Worm (Caenorhabditis elegans): ENCODE results near the gene K11C4.1.

Gene K11C4.1

DNA sequence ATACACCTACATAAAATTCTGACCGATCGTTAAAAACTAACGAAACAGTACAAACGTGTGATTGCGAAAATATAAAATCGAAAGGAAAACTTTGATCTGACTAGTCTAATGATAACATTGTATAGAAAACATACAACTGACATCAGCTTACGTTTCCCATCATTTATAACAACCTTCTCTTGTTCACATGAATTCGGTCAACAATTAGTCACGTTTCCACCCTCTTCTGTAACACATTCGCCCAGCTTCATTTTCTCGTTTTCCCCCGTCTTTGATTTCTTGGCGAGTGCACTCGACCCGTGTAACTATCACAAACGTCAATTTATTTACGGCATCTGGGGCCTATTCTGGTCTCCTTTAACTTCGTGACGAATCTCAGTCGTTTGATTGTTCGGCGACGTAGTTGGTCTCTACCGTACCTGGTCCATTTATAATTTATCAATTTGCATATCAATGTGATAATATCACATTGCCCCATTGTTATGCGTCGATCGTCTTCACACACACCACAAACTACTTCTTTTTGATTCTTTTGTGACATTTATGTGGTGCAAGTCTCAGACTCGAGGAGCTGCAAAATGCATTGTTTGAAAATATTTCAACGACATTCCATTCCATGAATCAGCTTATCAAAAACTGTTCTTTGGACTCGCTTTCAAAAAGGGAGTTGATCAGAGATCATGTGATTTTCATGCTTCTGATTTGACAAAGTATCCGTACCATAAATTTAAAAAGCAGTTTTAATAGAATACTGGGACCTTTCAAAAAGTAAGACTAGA is 4.2 kb downstream of the K11C4.1 start:
- TF ChIP-seq unc-62 (GFP tag; optimal IDR thresholded peaks at IDR 0.05): no peak

DNA sequence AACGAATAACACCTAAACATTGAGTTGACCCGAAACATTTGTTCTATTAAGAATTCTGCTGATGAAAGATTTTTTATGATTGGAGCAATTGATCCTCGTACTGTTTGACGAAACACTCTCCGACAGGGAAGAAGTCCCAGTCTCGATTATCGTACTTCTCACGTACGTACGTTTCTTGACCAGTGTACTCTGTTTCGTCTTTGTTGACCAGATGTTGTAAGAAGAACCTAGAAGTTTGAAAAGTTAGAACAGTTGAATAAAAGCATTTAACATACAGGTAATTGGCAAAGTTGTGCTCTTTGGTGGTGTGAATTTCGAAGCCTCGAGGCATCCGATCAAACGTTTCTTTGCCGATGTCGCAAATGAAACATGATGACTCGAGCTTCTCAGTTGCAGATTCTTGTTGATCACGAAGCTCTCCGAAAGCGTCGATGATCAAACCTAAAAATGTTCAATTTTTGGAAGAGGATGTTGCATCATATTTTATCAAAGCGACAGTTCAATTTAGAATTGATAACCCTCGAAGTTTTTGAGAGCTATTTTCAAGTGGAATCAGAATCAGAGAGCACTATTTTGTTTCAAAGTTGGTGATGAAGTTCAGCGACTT is 5.2 kb downstream of the K11C4.1 start:
- TF ChIP-seq unc-62 (GFP tag; optimal IDR thresholded peaks at IDR 0.05): no peak

DNA sequence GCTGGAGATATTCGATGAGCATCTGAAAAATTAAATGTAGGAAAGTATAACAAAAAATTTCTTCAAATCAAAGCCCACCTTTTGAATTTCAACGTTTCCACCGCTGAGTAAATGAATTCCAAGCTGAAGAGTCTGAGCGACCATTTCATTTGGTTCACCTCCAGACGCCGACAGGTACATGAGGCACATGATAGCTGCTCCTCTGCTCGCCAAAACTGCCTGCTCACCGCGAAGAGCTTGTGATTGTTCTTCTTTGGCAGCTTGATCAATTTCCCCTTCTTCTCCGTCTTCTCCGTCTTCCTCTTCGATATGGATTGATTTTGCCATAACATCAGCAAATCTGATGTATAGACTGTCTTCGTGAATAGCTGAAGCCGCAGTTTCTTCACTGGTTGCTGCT is 9.6 kb downstream of the K11C4.1 start:
- no peak for TF ChIP-seq unc-62 (GFP tag; optimal IDR thresholded peaks at IDR 0.05)

ce11 chrV:6917280-6917679 is 20.5 kb downstream of the K11C4.1 start:
- no peak for TF ChIP-seq unc-62 (GFP tag; optimal IDR thresholded peaks at IDR 0.05)

DNA sequence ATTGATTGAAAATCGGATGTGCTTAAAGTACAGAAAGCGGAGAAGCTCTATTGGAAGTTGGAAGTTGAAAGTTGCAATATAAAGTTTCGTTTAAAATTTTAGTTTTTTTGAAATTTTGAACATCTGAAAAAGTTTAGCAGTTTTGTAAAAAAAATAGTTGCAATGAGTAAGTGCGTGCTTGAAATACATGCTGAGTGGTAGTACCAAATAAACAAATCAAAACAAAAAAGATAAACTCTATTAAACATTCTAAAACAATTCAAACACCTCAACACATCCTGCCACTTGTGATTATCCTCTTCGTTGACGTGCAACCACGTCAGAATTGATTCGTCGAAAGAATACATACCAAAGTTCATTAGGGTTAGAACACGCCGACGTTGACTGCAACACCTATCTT is 22.5 kb downstream of the K11C4.1 start:
- no peak for TF ChIP-seq unc-62 (GFP tag; optimal IDR thresholded peaks at IDR 0.05)

DNA sequence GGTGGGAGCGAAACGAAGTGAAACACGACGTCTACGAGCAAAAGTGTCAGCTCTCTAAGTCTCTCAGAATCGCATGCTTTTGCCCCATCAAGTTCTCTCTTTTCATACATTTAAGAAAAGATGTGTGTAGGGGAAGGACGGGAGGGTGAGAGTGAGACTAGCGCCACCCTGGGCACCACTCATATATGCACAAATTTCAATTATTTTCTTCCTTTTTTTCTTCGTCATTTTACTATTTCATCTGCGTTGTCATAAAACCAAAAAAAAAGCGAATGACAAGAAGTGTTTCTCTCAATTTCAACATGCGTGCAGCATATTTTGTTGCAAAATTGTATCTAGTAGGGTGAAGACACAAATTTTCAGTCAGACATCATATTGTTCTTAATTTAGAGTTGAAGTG is 29.8 kb downstream of the K11C4.1 start:
- TF ChIP-seq unc-62 (GFP tag; optimal IDR thresholded peaks at IDR 0.05): no peak

- TF ChIP-seq unc-62 (GFP tag; optimal IDR thresholded peaks at IDR 0.05): no peak
Measured at ce11 chrV:6928938-6929337, 32.1 kb downstream of the K11C4.1 start, which contains the start of gene unc-68. Gene unc-68 (minus strand): TSS chrV:6929038.

ce11 chrV:6930284-6930683 is 33.5 kb downstream of the K11C4.1 start:
- TF ChIP-seq unc-62 (GFP tag; optimal IDR thresholded peaks at IDR 0.05): no peak

ce11 chrV:6934212-6934611 is 37.4 kb downstream of the K11C4.1 start, which contains the start of gene lipl-6:
Gene lipl-6 (minus strand): TSS chrV:6934312.
- TF ChIP-seq unc-62 (GFP tag; optimal IDR thresholded peaks at IDR 0.05): no peak

DNA sequence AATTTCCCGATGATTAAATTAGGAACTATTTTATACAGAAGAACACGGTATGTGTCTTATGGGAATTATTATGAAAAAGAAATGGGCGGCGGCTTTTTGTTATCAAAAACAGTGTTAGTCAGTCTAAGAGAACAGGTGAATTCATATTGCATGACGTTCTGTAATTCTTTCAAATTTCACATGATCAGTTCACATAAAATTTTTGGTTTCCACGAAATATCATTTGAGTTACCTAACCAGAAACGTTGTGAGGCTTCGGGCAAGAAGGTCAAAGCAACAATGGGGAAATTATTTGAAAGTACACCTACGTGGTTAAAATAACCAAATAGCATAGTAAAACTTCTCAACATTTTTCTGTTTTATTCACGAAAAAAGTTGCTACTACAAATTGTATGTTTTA is 39.1 kb downstream of the K11C4.1 start, which contains the start of gene Y57E12B.10:
Y57E12B.10 (minus strand) TSS at position 101 of the 400 bp plus-strand sequence.
- TF ChIP-seq unc-62 (GFP tag; optimal IDR thresholded peaks at IDR 0.05): no peak

ce11 chrV:6947442-6947841 is 50.6 kb downstream of the K11C4.1 start, which contains the start of gene Y57E12B.4:
Gene Y57E12B.4 (minus strand): TSS chrV:6947542.
- no peak for TF ChIP-seq unc-62 (GFP tag; optimal IDR thresholded peaks at IDR 0.05)

All from whole organism, dauer.